Fruit fly (Drosophila melanogaster) whole organism, embryonic: ENCODE measurements around the gene MED14.
A peak's percentile ranks its signal among the peaks of the same experiment; 100 is the strongest.

Experiments used
- Aef1 ChIP-seq: fragments of 200-800 bp; sonication (Bioruptor generic); IDR thresholded peaks from 3 replicates; pipeline ENCODE4 v1.3.6; 2022; ENCODE audit warnings: missing biosample characterization, missing genetic modification characterization
- CG11504 ChIP-seq: fragments of 200-800 bp; sonication (Bioruptor generic); optimal IDR thresholded peaks from 3 replicates; lab custom pipeline; 2019; ENCODE audit warnings: missing biosample characterization, mild to moderate bottlenecking, missing genetic modification characterization, moderate library complexity
- CG12071 ChIP-seq: fragments of 200-800 bp; sonication (Bioruptor generic); optimal IDR thresholded peaks from 3 replicates; lab custom pipeline; 2018; ENCODE audit warnings: missing biosample characterization, mild to moderate bottlenecking, missing genetic modification characterization
- CG14441 ChIP-seq: fragments of 200-800 bp; sonication (Bioruptor generic); IDR thresholded peaks from 2 replicates; pipeline ENCODE4 v1.3.6; 2022; ENCODE audit warnings: missing biosample characterization, missing genetic modification characterization
- CG15073 ChIP-seq: fragments of 200-800 bp; sonication (Bioruptor generic); optimal IDR thresholded peaks from 2 replicates; lab custom pipeline; 2016; ENCODE audit warnings: missing biosample characterization, missing genetic modification characterization
- CG16813 ChIP-seq: fragments of 200-800 bp; sonication (Bioruptor generic); IDR thresholded peaks from 3 replicates; pipeline ENCODE4 v1.3.6; 2022; ENCODE audit warnings: missing biosample characterization, missing genetic modification characterization; ENCODE audit not compliant: partially characterized antibody
- CG1832 ChIP-seq: fragments of 200-800 bp; sonication (Bioruptor generic); optimal IDR thresholded peaks from 2 replicates; lab custom pipeline; 2017; ENCODE audit warnings: missing biosample characterization, mild to moderate bottlenecking, missing genetic modification characterization, inconsistent platforms
- CG18476 ChIP-seq: fragments of 200-800 bp; sonication (Bioruptor generic); optimal IDR thresholded peaks from 2 replicates; lab custom pipeline; 2016; ENCODE audit warnings: missing biosample characterization, mild to moderate bottlenecking, missing genetic modification characterization
- CG32772 ChIP-seq: fragments of 200-800 bp; sonication (Bioruptor generic); IDR thresholded peaks from 2 replicates; pipeline ENCODE4 v1.3.6; 2022; ENCODE audit warnings: missing biosample characterization, missing genetic modification characterization
- CG34376 ChIP-seq: fragments of 200-800 bp; sonication (Bioruptor generic); optimal IDR thresholded peaks from 2 replicates; lab custom pipeline; 2018; ENCODE audit warnings: missing biosample characterization, mild to moderate bottlenecking, missing genetic modification characterization
- CG3847 ChIP-seq: fragments of 200-800 bp; sonication (Bioruptor generic); IDR thresholded peaks from 2 replicates; pipeline ENCODE4 v1.3.6; 2022; ENCODE audit warnings: missing biosample characterization, missing genetic modification characterization
- CG3995 ChIP-seq: fragments of 200-800 bp; sonication (Bioruptor generic); optimal IDR thresholded peaks from 3 replicates; lab custom pipeline; 2016; ENCODE audit warnings: missing biosample characterization, missing genetic modification characterization
- CG4820 ChIP-seq: fragments of 200-800 bp; sonication (Bioruptor generic); optimal IDR thresholded peaks from 3 replicates; lab custom pipeline; 2016; ENCODE audit warnings: missing biosample characterization, missing genetic modification characterization
- CG5180 ChIP-seq: fragments of 200-800 bp; sonication (Bioruptor generic); optimal IDR thresholded peaks from 3 replicates; lab custom pipeline; 2017; ENCODE audit warnings: missing biosample characterization, missing genetic modification characterization, mild to moderate bottlenecking, moderate library complexity, missing genetic modification reagents
- CG6765 ChIP-seq: fragments of 200-800 bp; sonication (Bioruptor generic); optimal IDR thresholded peaks from 3 replicates; lab custom pipeline; 2017; ENCODE audit warnings: missing biosample characterization, mild to moderate bottlenecking, missing genetic modification characterization
- D ChIP-seq, 2 experiments: fragments of 200-800 bp in 1 of 2; fragments of >200 bp in 1 of 2; sonication (Bioruptor generic) in 1 of 2; optimal IDR thresholded peaks; 2 replicates in 1 of 2; 3 replicates in 1 of 2; lab custom pipeline; 2017; ENCODE audit warnings: mild to moderate bottlenecking in 1 of 2, missing biosample characterization in 1 of 2, missing genetic modification characterization in 1 of 2, missing genetic modification reagents in 1 of 2
- D19B ChIP-seq: fragments of 200-800 bp; sonication (Bioruptor generic); optimal IDR thresholded peaks from 2 replicates; lab custom pipeline; 2017; ENCODE audit warnings: missing biosample characterization, mild to moderate bottlenecking, missing genetic modification characterization
- Fer3 ChIP-seq: fragments of 200-800 bp; sonication (Bioruptor generic); optimal IDR thresholded peaks from 2 replicates; lab custom pipeline; 2018; ENCODE audit warnings: missing biosample characterization, mild to moderate bottlenecking, missing genetic modification characterization, moderate library complexity
- Hr51 ChIP-seq, 2 experiments: fragments of 200-800 bp; sonication (Bioruptor generic); optimal IDR thresholded peaks; 2 replicates in 1 of 2; 3 replicates in 1 of 2; lab custom pipeline; 2016 to 2018; ENCODE audit warnings: missing biosample characterization in 2 of 2, missing genetic modification characterization in 2 of 2, mild to moderate bottlenecking in 1 of 2, moderate library complexity in 1 of 2
- Lhr ChIP-seq: fragments of 200-800 bp; sonication (Bioruptor generic); optimal IDR thresholded peaks from 3 replicates; lab custom pipeline; 2017; ENCODE audit warnings: mild to moderate bottlenecking, missing biosample characterization, missing genetic modification reagents, missing genetic modification characterization
- Lim3 ChIP-seq: fragments of 200-800 bp; sonication (Bioruptor generic); IDR thresholded peaks from 2 replicates; pipeline ENCODE4 v1.3.6; 2022; ENCODE audit warnings: missing biosample characterization, missing genetic modification characterization
- Mad ChIP-seq: fragments of 200-800 bp; sonication (Bioruptor generic); optimal IDR thresholded peaks from 2 replicates; lab custom pipeline; 2016; ENCODE audit warnings: missing biosample characterization, missing genetic modification characterization
- Meics ChIP-seq: fragments of 200-800 bp; sonication (Bioruptor generic); optimal IDR thresholded peaks from 2 replicates; lab custom pipeline; 2017; ENCODE audit warnings: missing biosample characterization, mild to moderate bottlenecking, missing genetic modification characterization
- Mrtf ChIP-seq: fragments of 200-800 bp; sonication (Bioruptor generic); IDR thresholded peaks from 3 replicates; pipeline ENCODE4 v1.3.6; 2022; ENCODE audit warnings: missing biosample characterization, missing genetic modification characterization
- Nf-YA ChIP-seq: fragments of 200-800 bp; sonication (Bioruptor generic); IDR thresholded peaks from 2 replicates; pipeline ENCODE4 v1.3.6; 2022; ENCODE audit warnings: missing biosample characterization, missing genetic modification characterization
- Poxn ChIP-seq: fragments of 200-800 bp; sonication (Bioruptor generic); IDR thresholded peaks from 2 replicates; pipeline ENCODE4 v1.3.6; 2022; ENCODE audit warnings: missing biosample characterization, missing genetic modification characterization
- Side ChIP-seq: fragments of 200-800 bp; sonication (Bioruptor generic); optimal IDR thresholded peaks from 2 replicates; lab custom pipeline; 2016; ENCODE audit warnings: missing biosample characterization, missing genetic modification characterization
- Six4 ChIP-seq: fragments of 200-800 bp; sonication (Bioruptor generic); optimal IDR thresholded peaks from 2 replicates; lab custom pipeline; 2016; ENCODE audit warnings: missing biosample characterization, missing genetic modification characterization
- Spps ChIP-seq: fragments of 200-800 bp; sonication (Bioruptor generic); optimal IDR thresholded peaks from 2 replicates; lab custom pipeline; 2018; ENCODE audit warnings: missing biosample characterization, mild to moderate bottlenecking, missing genetic modification characterization
- dm ChIP-seq: fragments of 200-800 bp; sonication (Bioruptor generic); optimal IDR thresholded peaks from 3 replicates; lab custom pipeline; 2016; ENCODE audit warnings: missing biosample characterization, missing genetic modification characterization
- dmrt11E ChIP-seq: fragments of 200-800 bp; sonication (Bioruptor generic); optimal IDR thresholded peaks from 3 replicates; lab custom pipeline; 2018; ENCODE audit warnings: missing biosample characterization, mild to moderate bottlenecking, missing genetic modification characterization, moderate library complexity
- fu2 ChIP-seq: fragments of 200-800 bp; sonication (Bioruptor generic); optimal IDR thresholded peaks from 2 replicates; lab custom pipeline; 2016; ENCODE audit warnings: missing biosample characterization, missing genetic modification characterization
- gce ChIP-seq: fragments of 200-800 bp; sonication (Bioruptor generic); IDR thresholded peaks from 3 replicates; pipeline ENCODE4 v1.3.6; 2022; ENCODE audit warnings: missing biosample characterization, missing genetic modification characterization
- hth ChIP-seq: fragments of >200 bp; optimal IDR thresholded peaks from 2 replicates; lab custom pipeline; 2017; ENCODE audit warnings: inconsistent platforms
- ind ChIP-seq: fragments of 200-800 bp; sonication (Bioruptor generic); optimal IDR thresholded peaks from 3 replicates; lab custom pipeline; 2016; ENCODE audit warnings: missing biosample characterization, missing genetic modification characterization
- inv ChIP-seq: fragments of 200-800 bp; sonication (Bioruptor generic); IDR thresholded peaks from 2 replicates; pipeline ENCODE4 v1.3.6; 2022; ENCODE audit warnings: missing biosample characterization, missing genetic modification characterization; ENCODE audit not compliant: partially characterized antibody
- jigr1 ChIP-seq: fragments of 200-800 bp; sonication (Bioruptor generic); IDR thresholded peaks from 3 replicates; pipeline ENCODE4 v1.3.6; 2022; ENCODE audit warnings: missing biosample characterization, missing genetic modification characterization
- ken ChIP-seq: fragments of 200-800 bp; sonication (Bioruptor generic); IDR thresholded peaks from 3 replicates; pipeline ENCODE4 v1.3.6; 2022; ENCODE audit warnings: missing biosample characterization, missing genetic modification characterization
- lilli ChIP-seq: fragments of 200-800 bp; sonication (Bioruptor generic); optimal IDR thresholded peaks from 3 replicates; lab custom pipeline; 2016; ENCODE audit warnings: missing biosample characterization, missing genetic modification characterization
- nom ChIP-seq: fragments of 200-800 bp; sonication (Bioruptor generic); optimal IDR thresholded peaks from 2 replicates; lab custom pipeline; 2017; ENCODE audit warnings: missing biosample characterization, missing genetic modification characterization, mild to moderate bottlenecking, moderate library complexity, missing genetic modification reagents
- phol ChIP-seq: fragments of 200-800 bp; sonication (Bioruptor generic); optimal IDR thresholded peaks from 3 replicates; lab custom pipeline; 2018; ENCODE audit warnings: missing biosample characterization, mild to moderate bottlenecking, missing genetic modification characterization, moderate library complexity
- pum ChIP-seq: fragments of 200-800 bp; sonication (Bioruptor generic); optimal IDR thresholded peaks from 2 replicates; lab custom pipeline; 2016; ENCODE audit warnings: missing biosample characterization, missing genetic modification characterization
- schlank ChIP-seq: fragments of 200-800 bp; sonication (Bioruptor generic); optimal IDR thresholded peaks from 2 replicates; lab custom pipeline; 2018; ENCODE audit warnings: missing biosample characterization, mild to moderate bottlenecking, missing genetic modification characterization
- scrt ChIP-seq: fragments of 200-800 bp; sonication (Bioruptor generic); optimal IDR thresholded peaks from 2 replicates; lab custom pipeline; 2018; ENCODE audit warnings: missing biosample characterization, mild to moderate bottlenecking, missing genetic modification characterization, moderate library complexity
- sens ChIP-seq: fragments of 200-800 bp; sonication (Bioruptor generic); peaks from one replicate; lab custom pipeline; 2016; ENCODE audit warnings: missing biosample characterization, missing genetic modification characterization
- sisA ChIP-seq: fragments of 200-800 bp; sonication (Bioruptor generic); IDR thresholded peaks from 2 replicates; pipeline ENCODE4 v1.3.6; 2022; ENCODE audit warnings: missing biosample characterization, missing genetic modification characterization
- stwl ChIP-seq: fragments of 200-800 bp; sonication (Bioruptor generic); optimal IDR thresholded peaks from 3 replicates; lab custom pipeline; 2018; ENCODE audit warnings: missing biosample characterization, mild to moderate bottlenecking, missing genetic modification characterization, moderate library complexity
- sug ChIP-seq: fragments of 200-800 bp; optimal IDR thresholded peaks from 2 replicates; lab custom pipeline; 2019; ENCODE audit warnings: missing biosample characterization, mild to moderate bottlenecking, missing genetic modification characterization, moderate library complexity
- tgo ChIP-seq: fragments of 200-800 bp; sonication (Bioruptor generic); IDR thresholded peaks from 3 replicates; pipeline ENCODE4 v1.3.6; 2022; ENCODE audit warnings: missing biosample characterization, missing genetic modification characterization
- trh ChIP-seq: fragments of 200-800 bp; sonication (Bioruptor generic); optimal IDR thresholded peaks from 2 replicates; lab custom pipeline; 2016; ENCODE audit warnings: missing biosample characterization, missing genetic modification characterization
- z ChIP-seq: fragments of 200-800 bp; sonication (Bioruptor generic); IDR thresholded peaks from 3 replicates; pipeline ENCODE4 v1.3.6; 2022; ENCODE audit warnings: missing biosample characterization, missing genetic modification characterization

MED14 gene

DNA sequence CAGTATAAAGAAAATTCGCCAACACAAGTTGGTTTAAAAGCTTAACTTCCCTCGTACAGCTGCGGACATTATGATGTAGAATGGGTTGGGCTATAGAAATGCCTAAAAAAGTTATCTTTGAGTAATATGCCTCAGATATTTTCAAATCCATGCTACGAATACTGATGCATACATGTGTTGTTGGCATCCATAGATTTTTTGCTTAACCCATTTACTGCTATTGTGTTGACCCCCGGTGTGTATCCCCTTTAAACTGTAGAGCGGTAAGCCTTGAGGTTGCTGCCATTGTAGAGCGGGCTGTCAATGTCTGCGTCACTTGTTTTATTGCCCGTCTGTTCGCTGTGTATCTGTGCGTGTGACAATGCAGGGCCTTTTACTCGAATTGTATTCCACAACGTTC lies 40.1 kb upstream of the MED14 start (continued):
- no peak for TF ChIP-seq inv
- peak; percentile 49 for TF ChIP-seq CG4820
- peak; percentile 66 for TF ChIP-seq schlank (tag; lab: Kevin White, UChicago)
- TF ChIP-seq Meics (GFP tag; lab: Kevin White, UChicago): peak; percentile 74
- TF ChIP-seq ken: peak; percentile 60; the same call in 1 of the 3 replicates
- TF ChIP-seq D19B (GFP tag; lab: Kevin White, UChicago): no peak
- TF ChIP-seq Lhr: no peak
- no peak for TF ChIP-seq CG1832 (GFP tag; lab: Kevin White, UChicago)
- peak; percentile 62 for TF ChIP-seq Side
- TF ChIP-seq CG34376 (GFP tag; lab: Kevin White, UChicago): peak; percentile 26
- TF ChIP-seq trh (GFP tag; lab: Kevin White, UChicago): no peak
- TF ChIP-seq sisA (GFP tag; lab: Robert Waterston, UW): peak; percentile 77
- TF ChIP-seq Fer3 (tag; lab: Kevin White, UChicago): peak; percentile 71
- no peak for TF ChIP-seq CG15073 (GFP tag; lab: Kevin White, UChicago)
- TF ChIP-seq scrt (GFP tag; lab: Kevin White, UChicago): peak; percentile 50
- peak; percentile 83 for TF ChIP-seq CG12071 (GFP tag; lab: Kevin White, UChicago)
- TF ChIP-seq sug: peak; percentile 19
- TF ChIP-seq z (GFP tag; lab: Robert Waterston, UW): no peak
- no peak for TF ChIP-seq hth (lab: Kevin White, UChicago)
- TF ChIP-seq ind (GFP tag; lab: Kevin White, UChicago): peak; percentile 81
- TF ChIP-seq jigr1: peak; percentile 60; the same call in 1 of the 3 replicates
- TF ChIP-seq CG14441 (GFP tag; lab: Robert Waterston, UW): peak; percentile 82
- peak; percentile 39 for TF ChIP-seq dm (GFP tag; lab: Kevin White, UChicago)
- peak; percentile 64 for TF ChIP-seq CG3847 (GFP tag; lab: Robert Waterston, UW)
- peak; percentile 16 for TF ChIP-seq fu2
- peak; percentile 14 for TF ChIP-seq CG3995 (GFP tag; lab: Kevin White, UChicago)
- peak; percentile 61 for TF ChIP-seq Nf-YA (GFP tag; lab: Robert Waterston, UW)
- peak; percentile 34 for TF ChIP-seq CG6765 (GFP tag; lab: Kevin White, UChicago)
- TF ChIP-seq dmrt11E (tag; lab: Kevin White, UChicago): peak; percentile 30
- TF ChIP-seq D (optimal IDR thresholded peaks at IDR 0.05; lab: Kevin White, UChicago): no peak
- TF ChIP-seq D (GFP tag; optimal IDR thresholded peaks at IDR 0.05; lab: Kevin White, UChicago): peak; percentile 56
- peak; percentile 53 to 80 for TF ChIP-seq Hr51 (GFP tag; optimal IDR thresholded peaks at IDR 0.05; lab: Kevin White, UChicago)
- TF ChIP-seq nom: peak; percentile 93
- peak; percentile 76 for TF ChIP-seq tgo (GFP tag; lab: Robert Waterston, UW)
- peak; percentile 45 for TF ChIP-seq CG18476
- TF ChIP-seq Six4 (GFP tag; lab: Kevin White, UChicago): peak; percentile 41
- peak; percentile 55 for TF ChIP-seq pum
- no peak for TF ChIP-seq CG16813
- peak; percentile 80 for TF ChIP-seq lilli (GFP tag; lab: Kevin White, UChicago)
- no peak for TF ChIP-seq CG5180 (GFP tag; lab: Kevin White, UChicago)
- TF ChIP-seq CG32772 (GFP tag; lab: Robert Waterston, UW): peak; percentile 65
- no peak for TF ChIP-seq stwl
- no peak for TF ChIP-seq Spps (tag; lab: Kevin White, UChicago)
- TF ChIP-seq phol: peak; percentile 57
- TF ChIP-seq Aef1: peak; percentile 43; the same call in 1 of the 3 replicates
- peak; percentile 57 for TF ChIP-seq Mad (GFP tag; lab: Kevin White, UChicago)
- TF ChIP-seq Lim3: peak; percentile 45; the same call in 1 of the 2 replicates
- TF ChIP-seq sens (GFP tag; lab: Kevin White, UChicago): peak; percentile 66
- TF ChIP-seq Poxn (GFP tag; lab: Robert Waterston, UW): no peak
- TF ChIP-seq gce: peak; percentile 55; the same call in 1 of the 3 replicates
- peak; percentile 59; the same call in 1 of the 3 replicates for TF ChIP-seq Mrtf (GFP tag; lab: Robert Waterston, UW)
- peak; percentile 82 for TF ChIP-seq CG11504 (tag; lab: Kevin White, UChicago)
